Fruit fly (Drosophila melanogaster) whole organism, embryonic: Measurements from ENCODE around the gene Mf.

Source experiments
- Awh ChIP-seq: fragments of 200-800 bp; sonication (Bioruptor generic); IDR thresholded peaks from 2 replicates; pipeline ENCODE4, ENCODE4 v1.3.6; 2022; ENCODE audit warnings: missing biosample characterization, missing genetic modification characterization
- B-H1 ChIP-seq: fragments of 200-800 bp; sonication (Bioruptor generic); IDR thresholded peaks from 3 replicates; pipeline ENCODE4 v1.3.6; 2022; ENCODE audit warnings: missing biosample characterization, missing genetic modification characterization
- BtbVII ChIP-seq: fragments of 200-800 bp; sonication (Bioruptor generic); optimal IDR thresholded peaks from 3 replicates; lab custom pipeline; 2017; ENCODE audit warnings: missing biosample characterization, mild to moderate bottlenecking, missing genetic modification characterization
- CG12236 ChIP-seq: fragments of 200-800 bp; sonication (Bioruptor generic); optimal IDR thresholded peaks from 2 replicates; lab custom pipeline; 2016; ENCODE audit warnings: missing biosample characterization, missing genetic modification characterization
- CG13123 ChIP-seq: fragments of 200-800 bp; sonication (Bioruptor generic); optimal IDR thresholded peaks from 2 replicates; lab custom pipeline; 2016; ENCODE audit warnings: missing biosample characterization, missing genetic modification characterization
- CG13296 ChIP-seq: fragments of 200-800 bp; sonication (Bioruptor generic); optimal IDR thresholded peaks from 3 replicates; lab custom pipeline; 2018; ENCODE audit warnings: missing biosample characterization, mild to moderate bottlenecking, missing genetic modification characterization
- CG14050 ChIP-seq: fragments of 200-800 bp; sonication (Bioruptor generic); IDR thresholded peaks from 3 replicates; pipeline ENCODE4 v1.3.6; 2022; ENCODE audit warnings: missing biosample characterization, missing genetic modification characterization
- CG14441 ChIP-seq: fragments of 200-800 bp; sonication (Bioruptor generic); IDR thresholded peaks from 2 replicates; pipeline ENCODE4 v1.3.6; 2022; ENCODE audit warnings: missing biosample characterization, missing genetic modification characterization
- CG14710 ChIP-seq: fragments of 200-800 bp; sonication (Bioruptor generic); optimal IDR thresholded peaks from 3 replicates; lab custom pipeline; 2019; ENCODE audit warnings: missing biosample characterization, mild to moderate bottlenecking, missing genetic modification characterization, moderate library complexity
- CG1647 ChIP-seq: fragments of 200-800 bp; sonication (Bioruptor generic); optimal IDR thresholded peaks from 3 replicates; lab custom pipeline; 2016; ENCODE audit warnings: missing biosample characterization, missing genetic modification characterization
- CG16815 ChIP-seq: fragments of 200-800 bp; sonication (Bioruptor generic); optimal IDR thresholded peaks from 3 replicates; lab custom pipeline; 2017; ENCODE audit warnings: missing biosample characterization, mild to moderate bottlenecking, missing genetic modification characterization
- CG1792 ChIP-seq: fragments of 200-800 bp; sonication (Bioruptor generic); optimal IDR thresholded peaks from 2 replicates; lab custom pipeline; 2016; ENCODE audit warnings: missing biosample characterization, missing genetic modification characterization
- CG18619 ChIP-seq: fragments of 200-800 bp; sonication (Bioruptor generic); optimal IDR thresholded peaks from 3 replicates; lab custom pipeline; 2017; ENCODE audit warnings: missing biosample characterization, mild to moderate bottlenecking, missing genetic modification characterization
- CG2129 ChIP-seq: fragments of 200-800 bp; sonication (Bioruptor generic); IDR thresholded peaks from 2 replicates; pipeline ENCODE4 v1.3.6; 2022; ENCODE audit warnings: missing biosample characterization, missing genetic modification characterization; ENCODE audit not compliant: partially characterized antibody
- CG2202 ChIP-seq: fragments of 200-800 bp; sonication (Bioruptor generic); optimal IDR thresholded peaks from 2 replicates; lab custom pipeline; 2018; ENCODE audit warnings: missing biosample characterization, mild to moderate bottlenecking, missing genetic modification characterization
- CG32767 ChIP-seq: fragments of 200-800 bp; sonication (Bioruptor generic); IDR thresholded peaks from 2 replicates; pipeline ENCODE4 v1.3.6; 2022; ENCODE audit warnings: missing biosample characterization, missing genetic modification characterization
- CG33557 ChIP-seq: fragments of 200-800 bp; sonication (Bioruptor generic); optimal IDR thresholded peaks from 2 replicates; lab custom pipeline; 2019; ENCODE audit warnings: missing biosample characterization, mild to moderate bottlenecking, missing genetic modification characterization, moderate library complexity
- CG3726 ChIP-seq: fragments of 200-800 bp; sonication (Bioruptor generic); IDR thresholded peaks from 3 replicates; pipeline ENCODE4, ENCODE4 v1.3.6; 2022; ENCODE audit warnings: missing biosample characterization, missing genetic modification characterization
- CG6654 ChIP-seq: fragments of 200-800 bp; sonication (Bioruptor generic); optimal IDR thresholded peaks from 2 replicates; lab custom pipeline; 2017; ENCODE audit warnings: missing biosample characterization, mild to moderate bottlenecking, missing genetic modification characterization
- CG6683 ChIP-seq: fragments of 200-800 bp; sonication (Bioruptor generic); optimal IDR thresholded peaks from 2 replicates; lab custom pipeline; 2017; ENCODE audit warnings: missing biosample characterization, mild to moderate bottlenecking, missing genetic modification characterization, missing genetic modification reagents
- CG7372 ChIP-seq: fragments of 200-800 bp; sonication (Bioruptor generic); IDR thresholded peaks from 2 replicates; pipeline ENCODE4 v1.3.6; 2022; ENCODE audit warnings: missing biosample characterization, missing genetic modification characterization
- CG8388 ChIP-seq: fragments of 200-800 bp; sonication (Bioruptor generic); optimal IDR thresholded peaks from 2 replicates; lab custom pipeline; 2019; ENCODE audit warnings: missing biosample characterization, mild to moderate bottlenecking, missing genetic modification characterization, moderate library complexity
- CG9215 ChIP-seq: fragments of 200-800 bp; sonication (Bioruptor generic); IDR thresholded peaks from 2 replicates; pipeline ENCODE4 v1.3.6; 2022; ENCODE audit warnings: missing biosample characterization, missing genetic modification characterization
- Dbx ChIP-seq: fragments of 200-800 bp; sonication (Bioruptor generic); IDR thresholded peaks from 3 replicates; pipeline ENCODE4 v1.3.6; 2022; ENCODE audit warnings: missing biosample characterization, missing genetic modification characterization
- Deaf1 ChIP-seq: fragments of 200-800 bp; optimal IDR thresholded peaks from 3 replicates; lab custom pipeline; 2019; ENCODE audit warnings: missing biosample characterization, mild to moderate bottlenecking, missing genetic modification characterization, moderate library complexity
- E2f1 ChIP-seq: fragments of 200-800 bp; sonication (Bioruptor generic); IDR thresholded peaks from 2 replicates; pipeline ENCODE4 v1.3.6; 2022; ENCODE audit warnings: missing biosample characterization, missing genetic modification characterization
- Fer3 ChIP-seq: fragments of 200-800 bp; sonication (Bioruptor generic); optimal IDR thresholded peaks from 2 replicates; lab custom pipeline; 2018; ENCODE audit warnings: missing biosample characterization, mild to moderate bottlenecking, missing genetic modification characterization, moderate library complexity
- Hand ChIP-seq: fragments of 200-800 bp; sonication (Bioruptor generic); optimal IDR thresholded peaks from 2 replicates; lab custom pipeline; 2017; ENCODE audit warnings: mild to moderate bottlenecking, missing biosample characterization, missing genetic modification reagents, missing genetic modification characterization
- MTF-1 ChIP-seq: fragments of 200-800 bp; sonication (Bioruptor generic); optimal IDR thresholded peaks from 2 replicates; lab custom pipeline; 2018; ENCODE audit warnings: missing biosample characterization, mild to moderate bottlenecking, missing genetic modification characterization, borderline replicate concordance
- Med ChIP-seq: fragments of 200-800 bp; sonication (Bioruptor generic); peaks from one replicate; lab custom pipeline; 2016; ENCODE audit warnings: missing biosample characterization, missing genetic modification characterization, mild to moderate bottlenecking, inconsistent platforms, moderate library complexity
- Oli ChIP-seq: fragments of 200-800 bp; sonication (Bioruptor generic); optimal IDR thresholded peaks from 2 replicates; lab custom pipeline; 2018; ENCODE audit warnings: missing biosample characterization, mild to moderate bottlenecking, missing genetic modification characterization, moderate library complexity
- Vsx1 ChIP-seq: fragments of 200-800 bp; sonication (Bioruptor generic); optimal IDR thresholded peaks from 2 replicates; lab custom pipeline; 2017; ENCODE audit warnings: missing biosample characterization, mild to moderate bottlenecking, missing genetic modification characterization, missing genetic modification reagents
- aop ChIP-seq: fragments of 200-800 bp; sonication (Bioruptor generic); IDR thresholded peaks from 2 replicates; pipeline ENCODE4 v1.3.6; 2022; ENCODE audit warnings: missing biosample characterization, missing genetic modification characterization
- bigmax ChIP-seq: fragments of 200-800 bp; sonication (Bioruptor generic); optimal IDR thresholded peaks from 2 replicates; lab custom pipeline; 2018; ENCODE audit warnings: missing biosample characterization, mild to moderate bottlenecking, missing genetic modification characterization
- chinmo ChIP-seq: fragments of 200-800 bp; sonication (Bioruptor generic); IDR thresholded peaks from 4 replicates; pipeline ENCODE4 v1.3.6; 2022; ENCODE audit warnings: missing biosample characterization, missing genetic modification characterization; ENCODE audit not compliant: partially characterized antibody
- ems ChIP-seq: fragments of 200-800 bp; sonication (Bioruptor generic); optimal IDR thresholded peaks from 3 replicates; lab custom pipeline; 2016; ENCODE audit warnings: missing biosample characterization, missing genetic modification characterization
- exex ChIP-seq: fragments of 200-800 bp; sonication (Bioruptor generic); optimal IDR thresholded peaks from 4 replicates; lab custom pipeline; 2018; ENCODE audit warnings: missing biosample characterization, mild to moderate bottlenecking, missing genetic modification characterization, moderate library complexity
- gsb ChIP-seq: fragments of 200-800 bp; sonication (Bioruptor generic); IDR thresholded peaks from 2 replicates; pipeline ENCODE4 v1.3.6; 2022; ENCODE audit warnings: missing biosample characterization, missing genetic modification characterization
- ham ChIP-seq: fragments of 200-800 bp; sonication (Bioruptor generic); IDR thresholded peaks from 2 replicates; pipeline ENCODE4 v1.3.6; 2022; ENCODE audit warnings: missing biosample characterization, missing genetic modification characterization
- knrl ChIP-seq: fragments of 200-800 bp; sonication (Bioruptor generic); IDR thresholded peaks from 3 replicates; pipeline ENCODE4 v1.3.6; 2022; ENCODE audit warnings: missing biosample characterization, missing genetic modification characterization; ENCODE audit not compliant: partially characterized antibody
- lmd ChIP-seq: fragments of 200-800 bp; sonication (Bioruptor generic); IDR thresholded peaks from 2 replicates; pipeline ENCODE4 v1.3.6; 2022; ENCODE audit warnings: missing biosample characterization, missing genetic modification characterization
- nmo ChIP-seq: fragments of 200-800 bp; sonication (Bioruptor generic); optimal IDR thresholded peaks from 2 replicates; lab custom pipeline; 2018; ENCODE audit warnings: missing biosample characterization, mild to moderate bottlenecking, missing genetic modification characterization, moderate library complexity
- peb ChIP-seq: fragments of 200-800 bp; sonication (Bioruptor generic); IDR thresholded peaks from 2 replicates; pipeline ENCODE4 v1.3.6; 2022; ENCODE audit warnings: missing biosample characterization, missing genetic modification characterization
- pzg ChIP-seq: fragments of 200-800 bp; sonication (Bioruptor generic); optimal IDR thresholded peaks from 3 replicates; lab custom pipeline; 2018; ENCODE audit warnings: missing biosample characterization, mild to moderate bottlenecking, missing genetic modification characterization, moderate library complexity
- sd ChIP-seq: fragments of 200-800 bp; sonication (Bioruptor generic); optimal IDR thresholded peaks from 3 replicates; lab custom pipeline; 2018; ENCODE audit warnings: missing biosample characterization, mild to moderate bottlenecking, missing genetic modification characterization, moderate library complexity
- seq ChIP-seq: fragments of 200-800 bp; sonication (Bioruptor generic); IDR thresholded peaks from 2 replicates; pipeline ENCODE4 v1.3.6; 2022; ENCODE audit warnings: missing biosample characterization, missing genetic modification characterization
- shn ChIP-seq: fragments of 200-800 bp; sonication (Bioruptor generic); optimal IDR thresholded peaks from 3 replicates; lab custom pipeline; 2016; ENCODE audit warnings: missing biosample characterization, missing genetic modification characterization
- zfh1 ChIP-seq: fragments of 200-800 bp; sonication (Bioruptor generic); IDR thresholded peaks from 3 replicates; pipeline ENCODE4 v1.3.6; 2022; ENCODE audit warnings: missing biosample characterization, missing genetic modification characterization

Gene Mf

dm6 chr3R:15196134-15197034, 15.1 kb upstream of the Mf start, which contains the start of the genes Kpc1 and CG42542 (continued):
- no peak for TF ChIP-seq seq
- TF ChIP-seq shn: peak; percentile 70
- TF ChIP-seq exex (tag; lab: Kevin White, UChicago): peak; percentile 40
- no peak for TF ChIP-seq CG13296 (GFP tag; lab: Kevin White, UChicago)
- peak; percentile 60 for TF ChIP-seq MTF-1
- TF ChIP-seq Hand (GFP tag; lab: Kevin White, UChicago): peak; percentile 33
- peak; percentile 75 for TF ChIP-seq CG2129 (GFP tag; lab: Robert Waterston, UW)
- TF ChIP-seq ems (GFP tag; lab: Kevin White, UChicago): peak; percentile 80
- peak; percentile 67 for TF ChIP-seq Oli (tag; lab: Kevin White, UChicago)
- TF ChIP-seq chinmo (GFP tag; lab: Robert Waterston, UW): peak; percentile 88; the same call in 2 of the 4 replicates
- TF ChIP-seq Vsx1 (GFP tag; lab: Kevin White, UChicago): peak; percentile 76
- TF ChIP-seq CG16815 (GFP tag; lab: Kevin White, UChicago): peak; percentile 77
- peak; percentile 60 for TF ChIP-seq CG18619
- peak; percentile 43 for TF ChIP-seq CG1792
- TF ChIP-seq gsb (GFP tag; lab: Robert Waterston, UW): no peak
- TF ChIP-seq Deaf1: no peak
- peak; percentile 49 for TF ChIP-seq CG8388 (GFP tag; lab: Kevin White, UChicago)
- peak; percentile 33 for TF ChIP-seq CG12236
- TF ChIP-seq CG33557 (GFP tag; lab: Kevin White, UChicago): peak; percentile 57
- TF ChIP-seq CG6683 (GFP tag; lab: Kevin White, UChicago): peak; percentile 40
- peak; percentile 54; the same call in 1 of the 2 replicates for TF ChIP-seq CG14441 (GFP tag; lab: Robert Waterston, UW)
- TF ChIP-seq peb (GFP tag; lab: Robert Waterston, UW): no peak
- TF ChIP-seq B-H1 (GFP tag; lab: Robert Waterston, UW): no peak; the same call in 2 of the 3 replicates
- peak; percentile 32 for TF ChIP-seq BtbVII (GFP tag; lab: Kevin White, UChicago)
- no peak for TF ChIP-seq aop (GFP tag; lab: Robert Waterston, UW)
- TF ChIP-seq knrl: peak; percentile 93
- TF ChIP-seq sd: no peak
- peak; percentile 93 for TF ChIP-seq pzg (GFP tag; lab: Kevin White, UChicago)
- TF ChIP-seq Dbx (GFP tag; lab: Robert Waterston, UW): peak; percentile 89
- peak; percentile 84 for TF ChIP-seq CG1647 (GFP tag; lab: Kevin White, UChicago)
- no peak for TF ChIP-seq E2f1
- TF ChIP-seq CG14050: peak; percentile 34; the same call in 2 of the 3 replicates
- peak; percentile 44 for TF ChIP-seq CG7372
- TF ChIP-seq CG9215 (GFP tag; lab: Robert Waterston, UW): peak; percentile 65
- no peak for TF ChIP-seq ham (GFP tag; lab: Robert Waterston, UW)
- TF ChIP-seq Awh (GFP tag; lab: Robert Waterston, UW): no peak; the same call in 1 of the 2 replicates
- TF ChIP-seq Fer3: no peak
- peak; percentile 62; the same call in 1 of the 2 replicates for TF ChIP-seq CG32767 (GFP tag; lab: Robert Waterston, UW)
- TF ChIP-seq lmd (GFP tag; lab: Robert Waterston, UW): 0 out of 2 replicates have a peak, but pooled peaks have one; percentile 35
- TF ChIP-seq zfh1 (GFP tag; lab: Robert Waterston, UW): peak; percentile 50
- peak; percentile 95 for TF ChIP-seq Med (GFP tag; lab: Kevin White, UChicago)
- peak; percentile 26 for TF ChIP-seq CG2202 (tag; lab: Kevin White, UChicago)
- no peak for TF ChIP-seq CG6654 (GFP tag; lab: Kevin White, UChicago)
- peak; percentile 17 for TF ChIP-seq CG13123 (GFP tag; lab: Kevin White, UChicago)
- TF ChIP-seq CG3726 (GFP tag; lab: Robert Waterston, UW): no peak
- peak; percentile 80 for TF ChIP-seq CG14710 (tag; lab: Kevin White, UChicago)
- TF ChIP-seq nmo: peak; percentile 26
- no peak for TF ChIP-seq bigmax (GFP tag; lab: Kevin White, UChicago)
